Worm (Caenorhabditis elegans) whole organism, L4 larva: ENCODE results near the gene srv-9.

Experiments
- D1046.2 ChIP-seq: fragments of 200-800 bp; sonication (Bioruptor generic); IDR thresholded peaks from 2 replicates; pipeline ENCODE4 v1.3.6; 2022; ENCODE audit warnings: missing genetic modification characterization, missing compliant biosample characterization
- F10B5.3 ChIP-seq: sonication (generic microtip); optimal IDR thresholded peaks from 2 replicates; lab custom pipeline; 2016; ENCODE audit warnings: mild to moderate bottlenecking, missing genetic modification characterization, missing compliant biosample characterization
- F37D6.2 ChIP-seq: sonication (generic microtip); optimal IDR thresholded peaks from 2 replicates; lab custom pipeline; 2016; ENCODE audit warnings: mild to moderate bottlenecking, missing genetic modification characterization, missing compliant biosample characterization
- F49E8.2 ChIP-seq: sonication (generic microtip); optimal IDR thresholded peaks from 2 replicates; lab custom pipeline; 2016; ENCODE audit warnings: missing compliant biosample characterization, mild to moderate bottlenecking, missing genetic modification characterization, borderline replicate concordance
- Y75B8A.6 ChIP-seq: fragments of 200-800 bp; sonication (Bioruptor generic); IDR thresholded peaks from 2 replicates; pipeline ENCODE4 v1.3.6; 2022; ENCODE audit warnings: missing genetic modification reagents, missing genetic modification characterization, missing compliant biosample characterization
- ZK546.5 ChIP-seq, 2 experiments: sonication (generic microtip); optimal IDR thresholded peaks; 2 replicates each; lab custom pipeline; 2017; ENCODE audit warnings: missing biosample characterization in 2 of 2, missing genetic modification characterization in 2 of 2
- aha-1 ChIP-seq: fragments of 150-350 bp; peaks from one replicate; lab custom pipeline; 2014; ENCODE audit warnings: missing biosample characterization, missing genetic modification characterization
- ama-1 ChIP-seq: fragments of 150-350 bp; optimal IDR thresholded peaks from 2 replicates; lab custom pipeline; 2014; ENCODE audit warnings: inconsistent platforms, mixed read lengths
- attf-4 ChIP-seq: sonication (generic microtip); optimal IDR thresholded peaks from 3 replicates; lab custom pipeline; 2017; ENCODE audit warnings: missing biosample characterization, missing genetic modification characterization
- ceh-20 ChIP-seq: fragments of 200-800 bp; sonication (Bioruptor generic); IDR thresholded peaks from 2 replicates; pipeline ENCODE4 v1.3.6; 2022; ENCODE audit warnings: missing genetic modification reagents, missing genetic modification characterization, missing compliant biosample characterization
- ceh-82 ChIP-seq: sonication (generic microtip); optimal IDR thresholded peaks from 2 replicates; lab custom pipeline; 2017; ENCODE audit warnings: missing biosample characterization, missing genetic modification characterization
- ces-1 ChIP-seq: fragments of 150-350 bp; sonication (generic microtip); optimal IDR thresholded peaks from 4 replicates; lab custom pipeline; 2014; ENCODE audit warnings: missing biosample characterization, missing genetic modification reagents, missing genetic modification characterization
- ctbp-1 ChIP-seq: fragments of 200-800 bp; sonication (Bioruptor generic); IDR thresholded peaks from 2 replicates; pipeline ENCODE4 v1.3.6; 2022; ENCODE audit warnings: missing genetic modification reagents, missing genetic modification characterization, missing compliant biosample characterization
- daf-12 ChIP-seq: fragments of 150-350 bp; optimal IDR thresholded peaks from 2 replicates; lab custom pipeline; 2014; ENCODE audit warnings: missing biosample characterization, missing genetic modification reagents, missing genetic modification characterization
- daf-16 ChIP-seq, 3 experiments: sonication (generic microtip); optimal IDR thresholded peaks; 2 replicates each; lab custom pipeline; 2016 to 2017; ENCODE audit warnings: missing genetic modification characterization in 3 of 3, missing genetic modification reagents in 3 of 3, mild to moderate bottlenecking in 2 of 3, missing compliant biosample characterization in 2 of 3, missing biosample characterization in 1 of 3, moderate library complexity in 1 of 3
- daf-19 ChIP-seq: fragments of 200-800 bp; sonication (Bioruptor generic); conservative IDR thresholded peaks from 2 replicates; pipeline ENCODE4 v1.3.6; 2022; ENCODE audit warnings: missing genetic modification characterization, missing compliant biosample characterization
- dmd-6 ChIP-seq: fragments of 200-800 bp; sonication (Bioruptor generic); IDR thresholded peaks from 2 replicates; pipeline ENCODE4 v1.3.6; 2022; ENCODE audit warnings: missing genetic modification reagents, missing genetic modification characterization, missing compliant biosample characterization
- dmd-9 ChIP-seq: fragments of 200-800 bp; sonication (Bioruptor generic); IDR thresholded peaks from 2 replicates; pipeline ENCODE4 v1.3.6; 2022; ENCODE audit warnings: missing genetic modification reagents, missing genetic modification characterization, missing compliant biosample characterization
- dve-1 ChIP-seq: sonication (generic microtip); optimal IDR thresholded peaks from 2 replicates; lab custom pipeline; 2017; ENCODE audit warnings: antibody characterized with exemption, mild to moderate bottlenecking, missing genetic modification characterization, missing compliant biosample characterization; ENCODE audit not compliant: insufficient read depth
- gei-8 ChIP-seq: fragments of 200-800 bp; sonication (Bioruptor generic); optimal IDR thresholded peaks from 2 replicates; lab custom pipeline; 2018; ENCODE audit warnings: mild to moderate bottlenecking, missing genetic modification characterization, missing compliant biosample characterization
- hif-1 ChIP-seq, 2 experiments: sonication (generic microtip); optimal IDR thresholded peaks; 2 replicates each; lab custom pipeline; 2016 to 2017; ENCODE audit warnings: missing compliant biosample characterization in 2 of 2, missing genetic modification characterization in 2 of 2, missing genetic modification reagents in 2 of 2, missing genotype in 2 of 2, mild to moderate bottlenecking in 1 of 2
- hlh-11 ChIP-seq: fragments of 200-800 bp; sonication (Bioruptor generic); optimal IDR thresholded peaks from 2 replicates; lab custom pipeline; 2018; ENCODE audit warnings: mild to moderate bottlenecking, missing genetic modification characterization, missing compliant biosample characterization
- hlh-30 ChIP-seq: sonication (generic microtip); optimal IDR thresholded peaks from 2 replicates; lab custom pipeline; 2017; ENCODE audit warnings: antibody characterized with exemption, mild to moderate bottlenecking, missing genetic modification characterization, missing compliant biosample characterization; ENCODE audit not compliant: insufficient read depth
- lim-7 ChIP-seq: fragments of 200-800 bp; sonication (Bioruptor generic); IDR thresholded peaks from 2 replicates; pipeline ENCODE4 v1.3.6; 2022; ENCODE audit warnings: missing genetic modification characterization, missing compliant biosample characterization
- lin-1 ChIP-seq: fragments of 200-800 bp; sonication (Bioruptor generic); IDR thresholded peaks from 2 replicates; pipeline ENCODE4 v1.3.6; 2022; ENCODE audit warnings: missing genetic modification reagents, missing genetic modification characterization, missing compliant biosample characterization
- lin-15B ChIP-seq: fragments of 150-350 bp; sonication (generic microtip); optimal IDR thresholded peaks from 3 replicates; lab custom pipeline; 2014; ENCODE audit warnings: missing biosample characterization, missing genetic modification characterization
- lin-29 ChIP-seq: fragments of 200-800 bp; sonication (Bioruptor generic); IDR thresholded peaks from 2 replicates; pipeline ENCODE4 v1.3.6; 2022; ENCODE audit warnings: missing genetic modification reagents, missing genetic modification characterization, missing compliant biosample characterization
- madf-5 ChIP-seq, 2 experiments: fragments of 200-800 bp; sonication (Bioruptor generic); IDR thresholded peaks; 2 replicates each; pipeline ENCODE4 v1.3.6; 2022; ENCODE audit warnings: missing compliant biosample characterization in 2 of 2, missing genetic modification characterization in 2 of 2
- mdl-1 ChIP-seq, 2 experiments: fragments of 150-350 bp in 1 of 2; sonication (generic microtip) in 1 of 2; optimal IDR thresholded peaks; 2 replicates each; lab custom pipeline; 2014 to 2017; ENCODE audit warnings: missing biosample characterization in 2 of 2, missing genetic modification characterization in 2 of 2
- mxl-3 ChIP-seq: fragments of 200-800 bp; sonication (Bioruptor generic); optimal IDR thresholded peaks from 2 replicates; lab custom pipeline; 2018; ENCODE audit warnings: mild to moderate bottlenecking, missing genetic modification characterization, missing compliant biosample characterization
- nhr-102 ChIP-seq: sonication (generic microtip); optimal IDR thresholded peaks from 2 replicates; lab custom pipeline; 2016; ENCODE audit warnings: mild to moderate bottlenecking, missing genetic modification characterization, moderate library complexity, missing compliant biosample characterization
- nhr-111 ChIP-seq: fragments of 200-800 bp; sonication (Bioruptor generic); optimal IDR thresholded peaks from 2 replicates; lab custom pipeline; 2018; ENCODE audit warnings: mild to moderate bottlenecking, missing genetic modification characterization, missing compliant biosample characterization
- nhr-237 ChIP-seq: sonication (generic microtip); optimal IDR thresholded peaks from 2 replicates; lab custom pipeline; 2017; ENCODE audit warnings: missing biosample characterization, missing genetic modification characterization
- nhr-25 ChIP-seq: sonication (generic microtip); optimal IDR thresholded peaks from 2 replicates; lab custom pipeline; 2017; ENCODE audit warnings: missing genetic modification characterization, mild to moderate bottlenecking, missing compliant biosample characterization, antibody characterized with exemption, moderate library complexity, borderline replicate concordance; ENCODE audit not compliant: insufficient read depth
- nhr-28 ChIP-seq: fragments of 150-350 bp; optimal IDR thresholded peaks from 2 replicates; lab custom pipeline; 2014; ENCODE audit warnings: missing biosample characterization, missing genetic modification characterization
- nhr-41 ChIP-seq: fragments of 200-800 bp; sonication (Bioruptor generic); IDR thresholded peaks from 2 replicates; pipeline ENCODE4 v1.3.6; 2022; ENCODE audit warnings: missing genetic modification reagents, missing genetic modification characterization, missing compliant biosample characterization
- nhr-48 ChIP-seq: sonication (generic microtip); optimal IDR thresholded peaks from 2 replicates; lab custom pipeline; 2016; ENCODE audit warnings: mild to moderate bottlenecking, missing genetic modification characterization, missing compliant biosample characterization
- nhr-6 ChIP-seq: fragments of 150-350 bp; optimal IDR thresholded peaks from 2 replicates; lab custom pipeline; 2014; ENCODE audit warnings: missing biosample characterization, missing genetic modification characterization
- nhr-77 ChIP-seq: fragments of 150-350 bp; optimal IDR thresholded peaks from 2 replicates; lab custom pipeline; 2014; ENCODE audit warnings: missing biosample characterization, missing genetic modification characterization
- pha-4 ChIP-seq, 2 experiments: fragments of 150-350 bp in 1 of 2; fragments of 200-800 bp in 1 of 2; sonication (Bioruptor generic) in 1 of 2; IDR thresholded peaks in 1 of 2; optimal IDR thresholded peaks in 1 of 2; 2 replicates each; pipeline versions ENCODE4 v1.3.6 to Lab custom; 2014 to 2022; ENCODE audit warnings: missing genetic modification characterization in 2 of 2, missing genetic modification reagents in 2 of 2, missing biosample characterization in 1 of 2, missing compliant biosample characterization in 1 of 2
- php-3 ChIP-seq: fragments of 200-800 bp; sonication (Bioruptor generic); IDR thresholded peaks from 2 replicates; pipeline ENCODE4 v1.3.6; 2022; ENCODE audit warnings: missing genetic modification reagents, missing genetic modification characterization, missing compliant biosample characterization
- pqm-1 ChIP-seq: sonication (generic microtip); optimal IDR thresholded peaks from 2 replicates; lab custom pipeline; 2017; ENCODE audit warnings: missing biosample characterization, missing genetic modification characterization
- snpc-4 ChIP-seq: fragments of 150-350 bp; optimal IDR thresholded peaks from 2 replicates; lab custom pipeline; 2014; ENCODE audit warnings: missing biosample characterization, missing genetic modification characterization
- spr-1 ChIP-seq: sonication (generic microtip); optimal IDR thresholded peaks from 2 replicates; lab custom pipeline; 2016; ENCODE audit warnings: mild to moderate bottlenecking, missing genetic modification characterization, missing compliant biosample characterization
- spr-3 ChIP-seq: fragments of 200-800 bp; sonication (Bioruptor generic); optimal IDR thresholded peaks from 2 replicates; lab custom pipeline; 2018; ENCODE audit warnings: mild to moderate bottlenecking, missing genetic modification characterization, missing compliant biosample characterization
- tra-1 ChIP-seq: fragments of 200-800 bp; sonication (Bioruptor generic); IDR thresholded peaks from 2 replicates; pipeline ENCODE4 v1.3.6; 2022; ENCODE audit warnings: missing genetic modification reagents, missing genetic modification characterization, missing compliant biosample characterization

The srv-9 gene

DNA sequence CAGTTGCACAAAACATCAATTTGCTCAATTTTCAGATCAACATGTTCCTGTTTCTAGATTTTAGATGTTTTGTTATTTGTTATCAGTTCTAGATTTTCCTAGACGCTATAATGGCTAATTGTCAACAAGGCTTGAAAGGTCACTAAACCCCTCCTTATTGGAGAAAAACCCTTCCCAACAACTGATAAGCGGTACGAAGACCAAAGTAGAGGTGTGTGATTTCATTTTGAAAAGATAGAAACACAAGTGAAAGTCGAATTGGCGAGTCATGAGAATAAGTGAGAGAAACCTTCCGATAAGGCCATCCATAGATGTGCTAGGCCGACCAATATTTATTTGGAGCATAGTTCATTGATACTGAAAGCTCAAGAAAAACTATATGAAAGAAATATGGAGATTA, 49.3 kb downstream of the srv-9 start (continued):
- TF ChIP-seq spr-3, result no peak
- no peak for TF ChIP-seq hif-1 (tag; optimal IDR thresholded peaks at IDR 0.05; lab: Kevin White, UChicago)
- TF ChIP-seq dve-1 (tag; lab: Kevin White, UChicago), result peak; percentile 95
- TF ChIP-seq attf-4, result no peak
- TF ChIP-seq lim-7 (GFP tag; lab: Robert Waterston, UW), result no peak
- no peak for TF ChIP-seq spr-1 (tag; lab: Kevin White, UChicago)
- no peak for TF ChIP-seq ceh-82
- TF ChIP-seq nhr-237, result no peak
- peak; percentile 70 for TF ChIP-seq nhr-77
- no peak for TF ChIP-seq madf-5 (GFP tag; IDR thresholded peaks at IDR 0.05; lab: Robert Waterston, UW)
- no peak for TF ChIP-seq daf-12 (tag; lab: Kevin White, UChicago)
- peak; percentile 5 for TF ChIP-seq ama-1 (lab: Kevin White, UChicago)
- no peak for TF ChIP-seq F37D6.2
- TF ChIP-seq ZK546.5 (tag; optimal IDR thresholded peaks at IDR 0.05; lab: Kevin White, UChicago), result no peak
- TF ChIP-seq Y75B8A.6 (GFP tag; lab: Robert Waterston, UW), result no peak
- TF ChIP-seq gei-8 (GFP tag; lab: Kevin White, UChicago), result no peak
- TF ChIP-seq pha-4 (GFP tag; IDR thresholded peaks at IDR 0.05; lab: Robert Waterston, UW), result no peak
- TF ChIP-seq pha-4 (tag; optimal IDR thresholded peaks at IDR 0.05; lab: Kevin White, UChicago), result no peak
- no peak for TF ChIP-seq D1046.2 (GFP tag; lab: Robert Waterston, UW)
- no peak for TF ChIP-seq ces-1 (GFP tag; lab: Kevin White, UChicago)
- TF ChIP-seq tra-1, result peak; percentile 58; the same call in 1 of the 2 replicates
- no peak for TF ChIP-seq ctbp-1
- no peak for TF ChIP-seq dmd-9 (GFP tag; lab: Robert Waterston, UW)

DNA sequence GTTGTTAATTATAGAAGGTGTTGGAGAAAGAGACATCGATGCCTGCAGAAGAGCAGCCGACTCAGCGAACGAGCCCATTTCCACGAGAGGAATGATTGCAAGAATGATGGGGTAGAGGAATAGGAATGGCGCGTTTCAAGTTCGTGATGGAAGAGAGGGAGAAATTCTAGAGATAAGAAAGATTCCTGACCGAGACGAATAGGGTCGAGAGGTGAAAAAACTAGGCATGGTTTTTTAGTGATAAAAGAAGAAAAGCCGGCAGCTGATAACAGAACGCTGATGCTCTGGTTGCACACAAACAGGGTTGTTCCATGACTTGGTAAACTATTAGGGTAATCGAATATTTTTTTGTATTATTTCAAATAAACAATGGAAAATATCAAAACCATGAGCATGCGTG, 50.1 kb downstream of the srv-9 start:
- no peak for TF ChIP-seq daf-19 (GFP tag; lab: Robert Waterston, UW)
- no peak for TF ChIP-seq daf-16 (GFP tag; optimal IDR thresholded peaks at IDR 0.05; lab: Kevin White, UChicago)
- TF ChIP-seq daf-16 (tag; optimal IDR thresholded peaks at IDR 0.05; lab: Kevin White, UChicago), result peak; percentile 91
- no peak for TF ChIP-seq lin-29 (GFP tag; lab: Robert Waterston, UW)
- TF ChIP-seq mdl-1 (tag; optimal IDR thresholded peaks at IDR 0.05; lab: Kevin White, UChicago), result peak in 1 of 2 experiments; percentile 49
- TF ChIP-seq nhr-6, result peak; percentile 58
- TF ChIP-seq nhr-48, result peak; percentile 7
- peak; percentile 14 for TF ChIP-seq nhr-102
- no peak for TF ChIP-seq nhr-25 (tag; lab: Kevin White, UChicago)
- TF ChIP-seq dmd-6 (GFP tag; lab: Robert Waterston, UW), result peak; percentile 78
- TF ChIP-seq pqm-1 (tag; lab: Kevin White, UChicago), result peak; percentile 92
- peak; percentile 64 for TF ChIP-seq dve-1 (tag; lab: Kevin White, UChicago)
- TF ChIP-seq daf-12 (tag; lab: Kevin White, UChicago), result no peak
- no peak for TF ChIP-seq snpc-4 (tag; lab: Kevin White, UChicago)
- TF ChIP-seq ceh-20 (GFP tag; lab: Robert Waterston, UW), result no peak
- TF ChIP-seq hlh-30, result peak; percentile 29
- TF ChIP-seq F49E8.2 (tag; lab: Kevin White, UChicago), result no peak
- TF ChIP-seq php-3, result peak; percentile 39; the same call in 1 of the 2 replicates
- peak; percentile 44 for TF ChIP-seq aha-1 (tag; lab: Kevin White, UChicago)
- TF ChIP-seq nhr-77, result peak; percentile 75
- TF ChIP-seq hif-1 (tag; optimal IDR thresholded peaks at IDR 0.05; lab: Kevin White, UChicago), result no peak
- TF ChIP-seq pha-4 (GFP tag; IDR thresholded peaks at IDR 0.05; lab: Robert Waterston, UW), result peak; percentile 24; the same call in 1 of the 2 replicates
- TF ChIP-seq pha-4 (tag; optimal IDR thresholded peaks at IDR 0.05; lab: Kevin White, UChicago), result no peak
- no peak for TF ChIP-seq gei-8 (GFP tag; lab: Kevin White, UChicago)
- TF ChIP-seq nhr-28 (tag; lab: Kevin White, UChicago), result peak; percentile 82
- no peak for TF ChIP-seq lin-15B (tag; lab: Kevin White, UChicago)
- TF ChIP-seq nhr-111 (GFP tag; lab: Kevin White, UChicago), result no peak
- peak; percentile 65; the same call in 1 of the 2 replicates for TF ChIP-seq lin-1 (GFP tag; lab: Robert Waterston, UW)
- no peak for TF ChIP-seq F10B5.3 (tag; lab: Kevin White, UChicago)
- TF ChIP-seq hlh-11 (tag; lab: Kevin White, UChicago), result peak; percentile 69
- TF ChIP-seq nhr-41 (GFP tag; lab: Robert Waterston, UW), result peak; percentile 42; the same call in 1 of the 2 replicates
- no peak for TF ChIP-seq mxl-3 (GFP tag; lab: Kevin White, UChicago)
